Fruit fly (Drosophila melanogaster) whole organism, prepupa: ENCODE measurements around the gene CG4452.

ENCODE experiments used
- CG11762 ChIP-seq: fragments of 200-800 bp; sonication (Bioruptor generic); optimal IDR thresholded peaks from 3 replicates; lab custom pipeline; 2016; ENCODE audit warnings: missing biosample characterization, missing genetic modification characterization; ENCODE audit not compliant: insufficient read depth
- CG15336 ChIP-seq: fragments of 200-800 bp; sonication (Bioruptor generic); IDR thresholded peaks from 2 replicates; pipeline ENCODE4 v1.3.6; 2022; ENCODE audit warnings: missing biosample characterization, missing genetic modification characterization
- CG1621 ChIP-seq: fragments of 200-800 bp; sonication (Bioruptor generic); optimal IDR thresholded peaks from 3 replicates; lab custom pipeline; 2018; ENCODE audit warnings: missing biosample characterization, mild to moderate bottlenecking, missing genetic modification characterization
- CG6808 ChIP-seq: fragments of 200-800 bp; sonication (Bioruptor generic); optimal IDR thresholded peaks from 3 replicates; lab custom pipeline; 2017; ENCODE audit warnings: missing biosample characterization, missing genetic modification characterization, mild to moderate bottlenecking, moderate library complexity, missing genetic modification reagents
- CG8319 ChIP-seq: fragments of 200-800 bp; sonication (Bioruptor generic); optimal IDR thresholded peaks from 3 replicates; lab custom pipeline; 2016; ENCODE audit warnings: missing biosample characterization, missing genetic modification characterization
- CG9139 ChIP-seq: fragments of 200-800 bp; sonication (Bioruptor generic); optimal IDR thresholded peaks from 3 replicates; lab custom pipeline; 2017; ENCODE audit warnings: missing biosample characterization, mild to moderate bottlenecking, missing genetic modification characterization
- acj6 ChIP-seq: fragments of 200-800 bp; sonication (Bioruptor generic); optimal IDR thresholded peaks from 3 replicates; lab custom pipeline; 2016; ENCODE audit warnings: missing biosample characterization, missing genetic modification characterization
- dac ChIP-seq: fragments of 200-800 bp; sonication (Bioruptor generic); optimal IDR thresholded peaks from 2 replicates; lab custom pipeline; 2017; ENCODE audit warnings: missing biosample characterization, mild to moderate bottlenecking, missing genetic modification characterization
- eg ChIP-seq: fragments of 200-800 bp; sonication (Bioruptor generic); IDR thresholded peaks from 3 replicates; pipeline ENCODE4 v1.3.6; 2022; ENCODE audit warnings: missing biosample characterization, missing genetic modification characterization
- ss ChIP-seq, 2 experiments: fragments of 200-800 bp; sonication (Bioruptor generic); optimal IDR thresholded peaks; 2 replicates in 1 of 2; 3 replicates in 1 of 2; lab custom pipeline; 2017 to 2018; ENCODE audit warnings: mild to moderate bottlenecking in 2 of 2, missing biosample characterization in 2 of 2, missing genetic modification characterization in 2 of 2, moderate library complexity in 1 of 2
- topi ChIP-seq: fragments of 200-800 bp; sonication (Bioruptor generic); optimal IDR thresholded peaks from 3 replicates; lab custom pipeline; 2016; ENCODE audit warnings: missing biosample characterization, missing genetic modification characterization

dm6 chr3L:9401354-9402156 lies 34.4 kb downstream of the CG4452 start:
- TF ChIP-seq acj6 (GFP tag; lab: Kevin White, UChicago) = no peak
- no peak for TF ChIP-seq CG11762 (GFP tag; lab: Kevin White, UChicago)
- peak; percentile 44 to 72 for TF ChIP-seq ss (GFP tag; optimal IDR thresholded peaks at IDR 0.05; lab: Kevin White, UChicago)
- no peak for TF ChIP-seq dac (GFP tag; lab: Kevin White, UChicago)
- no peak for TF ChIP-seq topi (GFP tag; lab: Kevin White, UChicago)
- no peak for TF ChIP-seq CG6808 (GFP tag; lab: Kevin White, UChicago)
- TF ChIP-seq CG9139 = peak; percentile 13
- TF ChIP-seq CG15336 (GFP tag; lab: Robert Waterston, UW) = no peak
- peak; percentile 30 for TF ChIP-seq CG1621 (tag; lab: Kevin White, UChicago)
- no peak for TF ChIP-seq CG8319 (GFP tag; lab: Kevin White, UChicago)
- no peak for TF ChIP-seq eg (GFP tag; lab: Robert Waterston, UW)
